Worm (Caenorhabditis elegans) whole organism, L3 larva: ENCODE measurements around the gene fbxc-49.
"Not testable (repeated sequence)": the region's sequence is repeated elsewhere in the genome, so short reads cannot be mapped to it uniquely, and the experiment has no call there.

Experiments
- R02D3.7 ChIP-seq: fragments of 150-350 bp; optimal IDR thresholded peaks from 2 replicates; lab custom pipeline; 2014; ENCODE audit warnings: missing biosample characterization, missing genetic modification characterization
- aly-2 ChIP-seq: fragments of 150-350 bp; optimal IDR thresholded peaks from 2 replicates; lab custom pipeline; 2014; ENCODE audit warnings: missing biosample characterization, missing genetic modification characterization
- ama-1 ChIP-seq: fragments of 150-350 bp; optimal IDR thresholded peaks from 2 replicates; lab custom pipeline; 2018
- ceh-16 ChIP-seq: sonication (generic microtip); optimal IDR thresholded peaks from 2 replicates; lab custom pipeline; 2017; ENCODE audit warnings: missing biosample characterization, missing genetic modification characterization
- ceh-82 ChIP-seq: fragments of 150-350 bp; optimal IDR thresholded peaks from 2 replicates; lab custom pipeline; 2014; ENCODE audit warnings: missing biosample characterization, missing genetic modification characterization
- daf-12 ChIP-seq: fragments of 150-350 bp; optimal IDR thresholded peaks from 2 replicates; lab custom pipeline; 2014; ENCODE audit warnings: missing biosample characterization, missing genetic modification reagents, missing genetic modification characterization
- elt-1 ChIP-seq: fragments of 150-350 bp; optimal IDR thresholded peaks from 2 replicates; lab custom pipeline; 2014; ENCODE audit warnings: missing biosample characterization, missing genetic modification characterization
- elt-2 ChIP-seq: sonication (generic microtip); optimal IDR thresholded peaks from 2 replicates; lab custom pipeline; 2016; ENCODE audit warnings: missing genetic modification reagents, mild to moderate bottlenecking, missing genetic modification characterization, missing compliant biosample characterization
- elt-3 ChIP-seq, 3 experiments: fragments of 150-350 bp in 1 of 3; sonication (generic microtip) in 2 of 3; optimal IDR thresholded peaks; 2 replicates in 2 of 3; 4 replicates in 1 of 3; lab custom pipeline; 2014 to 2017; ENCODE audit warnings: missing biosample characterization in 3 of 3, missing genetic modification characterization in 3 of 3
- eor-1 ChIP-seq, 2 experiments: fragments of 150-350 bp; optimal IDR thresholded peaks; 2 replicates each; lab custom pipeline; 2014 to 2018; ENCODE audit warnings: missing biosample characterization in 2 of 2, missing genetic modification characterization in 2 of 2
- fkh-10 ChIP-seq: sonication (generic microtip); optimal IDR thresholded peaks from 2 replicates; lab custom pipeline; 2017; ENCODE audit warnings: missing biosample characterization, missing genetic modification reagents, missing genetic modification characterization
- fkh-2 ChIP-seq: fragments of 150-350 bp; optimal IDR thresholded peaks from 2 replicates; lab custom pipeline; 2014; ENCODE audit warnings: missing biosample characterization, missing genetic modification reagents, missing genetic modification characterization
- fos-1 ChIP-seq: fragments of 150-350 bp; optimal IDR thresholded peaks from 2 replicates; lab custom pipeline; 2014; ENCODE audit warnings: missing biosample characterization, missing genetic modification characterization
- hmg-11 ChIP-seq: sonication (generic microtip); optimal IDR thresholded peaks from 2 replicates; lab custom pipeline; 2016; ENCODE audit warnings: missing genetic modification characterization, missing compliant biosample characterization
- lin-39 ChIP-seq: fragments of 150-350 bp; optimal IDR thresholded peaks from 2 replicates; lab custom pipeline; 2018; ENCODE audit warnings: missing biosample characterization, missing genetic modification reagents, missing genetic modification characterization
- mdl-1 ChIP-seq: fragments of 150-350 bp; optimal IDR thresholded peaks from 2 replicates; lab custom pipeline; 2014; ENCODE audit warnings: missing biosample characterization, missing genetic modification characterization
- nhr-23 ChIP-seq: fragments of 150-350 bp; optimal IDR thresholded peaks from 2 replicates; lab custom pipeline; 2014; ENCODE audit warnings: missing biosample characterization, missing genetic modification reagents, missing genetic modification characterization
- nhr-237 ChIP-seq: fragments of 150-350 bp; optimal IDR thresholded peaks from 2 replicates; lab custom pipeline; 2014; ENCODE audit warnings: missing biosample characterization, missing genetic modification characterization
- nhr-25 ChIP-seq: sonication (generic microtip); optimal IDR thresholded peaks from 2 replicates; lab custom pipeline; 2017; ENCODE audit warnings: missing biosample characterization, missing genetic modification characterization
- nhr-28 ChIP-seq: fragments of 150-350 bp; optimal IDR thresholded peaks from 2 replicates; lab custom pipeline; 2014; ENCODE audit warnings: missing biosample characterization, missing genetic modification characterization
- nhr-43 ChIP-seq: sonication (generic microtip); optimal IDR thresholded peaks from 2 replicates; lab custom pipeline; 2016; ENCODE audit warnings: mild to moderate bottlenecking, missing genetic modification characterization, missing compliant biosample characterization; ENCODE audit not compliant: poor library complexity, severe bottlenecking
- nhr-77 ChIP-seq: fragments of 150-350 bp; optimal IDR thresholded peaks from 2 replicates; lab custom pipeline; 2014; ENCODE audit warnings: missing biosample characterization, missing genetic modification characterization
- pha-4 ChIP-seq: fragments of 150-350 bp; optimal IDR thresholded peaks from 2 replicates; lab custom pipeline; 2014; ENCODE audit warnings: missing biosample characterization, missing genetic modification reagents, missing genetic modification characterization
- pqm-1 ChIP-seq: fragments of 150-350 bp; optimal IDR thresholded peaks from 2 replicates; lab custom pipeline; 2017; ENCODE audit warnings: missing biosample characterization, missing genetic modification characterization, inconsistent platforms
- sea-2 ChIP-seq: fragments of 150-350 bp; sonication (generic microtip); optimal IDR thresholded peaks from 4 replicates; lab custom pipeline; 2014; ENCODE audit warnings: missing biosample characterization, missing genetic modification reagents, missing genetic modification characterization
- skn-1 ChIP-seq: fragments of 150-350 bp; optimal IDR thresholded peaks from 2 replicates; lab custom pipeline; 2014; ENCODE audit warnings: missing biosample characterization, missing genetic modification characterization
- tbx-2 ChIP-seq: sonication (generic microtip); optimal IDR thresholded peaks from 2 replicates; lab custom pipeline; 2016; ENCODE audit warnings: mild to moderate bottlenecking, missing genetic modification characterization, missing compliant biosample characterization
- unc-39 ChIP-seq: sonication (generic microtip); optimal IDR thresholded peaks from 4 replicates; lab custom pipeline; 2017; ENCODE audit warnings: missing biosample characterization, missing genetic modification characterization
- unc-62 ChIP-seq: fragments of 150-350 bp; sonication (generic microtip); optimal IDR thresholded peaks from 4 replicates; lab custom pipeline; 2014; ENCODE audit warnings: missing biosample characterization, missing genetic modification reagents, missing genetic modification characterization
- zag-1 ChIP-seq: fragments of 150-350 bp; optimal IDR thresholded peaks from 2 replicates; lab custom pipeline; 2014; ENCODE audit warnings: missing biosample characterization, missing genetic modification characterization
- ztf-11 ChIP-seq: fragments of 150-350 bp; optimal IDR thresholded peaks from 2 replicates; lab custom pipeline; 2014; ENCODE audit warnings: missing biosample characterization, missing genetic modification characterization
- ztf-4 ChIP-seq: fragments of 150-350 bp; optimal IDR thresholded peaks from 2 replicates; lab custom pipeline; 2014; ENCODE audit warnings: missing biosample characterization, missing genetic modification characterization

fbxc-49 gene

ce11 chrII:2083726-2084179 is at the start of gene fbxc-49, which contains the start of gene T16A1.5:
fbxc-49 (plus strand) TSS chrII:2084129.
T16A1.5 (minus strand) TSS chrII:2083826.
- no peak for TF ChIP-seq aly-2 (tag; lab: Kevin White, UChicago)
- TF ChIP-seq skn-1: no peak
- no peak for TF ChIP-seq tbx-2
- TF ChIP-seq zag-1 (tag; lab: Kevin White, UChicago): no peak

DNA sequence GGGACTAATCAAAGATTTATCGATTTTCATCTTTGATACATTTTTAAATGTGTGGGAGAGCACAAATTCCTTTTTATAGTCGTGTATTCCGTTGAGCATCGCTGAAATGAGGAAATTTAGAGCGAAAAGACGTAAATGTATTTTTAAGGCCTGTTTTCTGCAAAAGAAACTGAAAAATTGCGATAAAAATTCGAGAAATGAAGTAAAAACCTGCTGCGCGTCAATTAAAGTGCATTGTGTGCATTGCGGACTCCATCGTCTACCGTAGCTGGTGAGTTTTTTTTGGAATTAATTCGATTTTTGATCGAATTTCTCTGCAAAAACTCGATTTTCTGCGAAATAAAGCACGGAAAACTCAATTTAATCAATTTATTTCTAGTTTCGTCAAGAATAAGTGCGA is 44.6 kb upstream of the fbxc-49 start, which contains the start of gene bath-19:
TSS of gene bath-19 (minus strand) at position 101 of the 400 bp plus-strand sequence.
- TF ChIP-seq ceh-82 (no peak), ztf-4 (tag; lab: Kevin White, UChicago) (no peak), elt-3 (tag; optimal IDR thresholded peaks at IDR 0.05; lab: Kevin White, UChicago) (no peak), fkh-10 (GFP tag; lab: Kevin White, UChicago) (no peak), eor-1 (tag; optimal IDR thresholded peaks at IDR 0.05; lab: Kevin White, UChicago) (no peak), nhr-28 (tag; lab: Kevin White, UChicago) (no peak), lin-39 (tag; lab: Kevin White, UChicago) (no peak), pha-4 (tag; lab: Kevin White, UChicago) (no peak), fkh-2 (tag; lab: Kevin White, UChicago) (no peak), elt-2 (tag; lab: Kevin White, UChicago) (no peak), skn-1 (no peak), nhr-43 (tag; lab: Kevin White, UChicago) (no peak), ama-1 (lab: Kevin White, UChicago) (no peak), daf-12 (tag; lab: Kevin White, UChicago) (no peak), zag-1 (tag; lab: Kevin White, UChicago) (no peak), nhr-25 (tag; lab: Kevin White, UChicago) (no peak)

ce11 chrII:2042447-2042846 is 41.5 kb upstream of the fbxc-49 start, which contains the start of gene bath-20:
bath-20 (minus strand) TSS chrII:2042547.
- no peak for TF ChIP-seq ztf-11 (tag; lab: Kevin White, UChicago)
- no peak for TF ChIP-seq elt-2 (tag; lab: Kevin White, UChicago)
- TF ChIP-seq nhr-77 (tag; lab: Kevin White, UChicago): no peak
- no peak for TF ChIP-seq mdl-1
- TF ChIP-seq nhr-25 (tag; lab: Kevin White, UChicago): no peak
- no peak for TF ChIP-seq elt-1 (tag; lab: Kevin White, UChicago)
- TF ChIP-seq nhr-237 (tag; lab: Kevin White, UChicago): no peak
- TF ChIP-seq ama-1 (lab: Kevin White, UChicago): no peak
- TF ChIP-seq unc-62 (GFP tag; lab: Kevin White, UChicago): no peak
- no peak for TF ChIP-seq unc-39 (tag; lab: Kevin White, UChicago)
- no peak for TF ChIP-seq pqm-1 (tag; lab: Kevin White, UChicago)

DNA sequence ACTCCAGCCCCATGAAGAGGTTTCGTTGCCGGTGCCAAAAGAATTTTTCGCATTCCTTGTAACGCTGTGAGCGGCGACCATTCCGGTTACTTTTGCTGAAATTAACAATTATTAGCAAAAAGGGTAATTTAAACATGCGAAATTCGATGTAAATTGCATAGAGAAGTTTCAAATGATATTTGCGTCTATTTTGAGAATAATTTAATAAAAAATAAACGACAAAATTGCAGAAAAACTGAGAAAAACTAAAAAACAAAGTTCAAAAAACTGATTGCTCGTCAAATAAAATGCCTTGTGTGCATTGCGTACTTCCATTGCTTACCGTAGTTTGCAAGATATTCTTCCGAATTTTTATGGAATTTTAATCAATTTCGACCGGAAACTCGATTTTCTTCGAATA is 38.4 kb upstream of the fbxc-49 start, which contains the start of gene bath-24:
TSS of gene bath-24 (minus strand) at position 101 of the 400 bp plus-strand sequence.
- no peak for TF ChIP-seq fos-1

- TF ChIP-seq daf-12, nhr-237, nhr-43 (tag; lab: Kevin White, UChicago): not testable (repeated sequence)
Measured at ce11 chrII:2046556-2046955, 37.4 kb upstream of the fbxc-49 start, which contains the start of gene math-1. math-1 (minus strand) TSS chrII:2046656.

DNA sequence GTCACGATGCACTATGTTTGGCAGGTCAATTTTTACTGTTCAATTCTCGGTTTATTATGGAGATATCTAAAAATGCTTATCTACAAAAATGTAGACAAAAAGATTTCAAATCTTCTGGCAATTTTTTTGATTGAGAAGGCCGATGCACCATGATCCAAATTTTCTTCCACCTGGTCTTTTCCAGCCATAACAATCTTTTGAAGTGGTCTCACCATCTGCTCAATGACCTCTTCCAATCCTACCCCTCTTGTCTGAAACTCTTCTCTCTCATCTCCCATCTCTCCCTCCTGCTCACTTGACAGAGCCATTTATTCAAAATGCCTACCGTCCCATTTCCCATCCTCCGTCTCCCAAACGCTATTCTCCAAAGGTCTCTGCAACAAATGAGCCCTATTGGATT is 32.6 kb upstream of the fbxc-49 start, which contains the start of gene fbxb-35:
TSS of gene fbxb-35 (plus strand) at position 301 of the 400 bp plus-strand sequence.
- TF ChIP-seq nhr-25 (tag; lab: Kevin White, UChicago) (no peak), fkh-10 (GFP tag; lab: Kevin White, UChicago) (no peak), nhr-23 (no peak), pha-4 (tag; lab: Kevin White, UChicago) (no peak), nhr-77 (tag; lab: Kevin White, UChicago) (no peak), sea-2 (GFP tag; lab: Kevin White, UChicago) (no peak), hmg-11 (tag; lab: Kevin White, UChicago) (no peak), aly-2 (tag; lab: Kevin White, UChicago) (no peak), unc-39 (tag; lab: Kevin White, UChicago) (no peak), tbx-2 (no peak), ama-1 (lab: Kevin White, UChicago) (no peak), R02D3.7 (no peak), lin-39 (tag; lab: Kevin White, UChicago) (no peak), ceh-16 (no peak)
- TF ChIP-seq, all 47 proteins: peak for 0
